Worm (Caenorhabditis elegans): ENCODE data around the gene sdz-20.

Gene sdz-20

DNA sequence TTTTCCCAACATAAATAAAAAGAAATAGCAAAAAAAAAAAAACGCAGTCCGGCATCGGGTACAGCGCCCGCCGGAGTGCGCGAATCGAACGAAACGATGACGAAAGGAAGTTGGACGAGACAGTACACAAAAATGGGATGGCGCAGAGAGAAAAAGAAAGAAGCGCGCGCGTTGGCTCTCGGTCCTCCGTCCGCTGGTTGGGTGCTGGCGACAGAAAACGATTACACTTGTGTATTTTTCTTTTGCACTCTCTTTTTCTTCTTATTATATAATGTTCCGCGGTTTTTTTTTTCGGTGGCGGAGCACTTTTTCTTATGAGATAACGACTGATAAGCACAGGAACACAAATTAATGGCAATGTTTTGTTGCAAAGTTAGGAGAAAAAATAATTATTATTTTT, 43.4 kb downstream of the sdz-20 start (continued):
- TF ChIP-seq egl-27 (tag; optimal IDR thresholded peaks at IDR 0.05) (no peak), nhr-77 (tag; optimal IDR thresholded peaks at IDR 0.05) (no peak), skn-1 (tag; optimal IDR thresholded peaks at IDR 0.05) (no peak), nhr-12 (tag; optimal IDR thresholded peaks at IDR 0.05) (no peak), R02D3.7 (tag; optimal IDR thresholded peaks at IDR 0.05) (no peak), zag-1 (tag; optimal IDR thresholded peaks at IDR 0.05) (peak; percentile 13), Y55F3AM.14 (GFP tag; optimal IDR thresholded peaks at IDR 0.05) (no peak), peb-1 (tag; optimal IDR thresholded peaks at IDR 0.05) (no peak), mdl-1 (tag; optimal IDR thresholded peaks at IDR 0.05) (peak in 1 of 2 experiments; percentile 19), lin-13 (GFP tag; optimal IDR thresholded peaks at IDR 0.05) (no peak), nhr-11 (tag; optimal IDR thresholded peaks at IDR 0.05) (no peak), ceh-16 (tag; optimal IDR thresholded peaks at IDR 0.05) (no peak), aly-2 (tag; optimal IDR thresholded peaks at IDR 0.05) (no peak)

DNA sequence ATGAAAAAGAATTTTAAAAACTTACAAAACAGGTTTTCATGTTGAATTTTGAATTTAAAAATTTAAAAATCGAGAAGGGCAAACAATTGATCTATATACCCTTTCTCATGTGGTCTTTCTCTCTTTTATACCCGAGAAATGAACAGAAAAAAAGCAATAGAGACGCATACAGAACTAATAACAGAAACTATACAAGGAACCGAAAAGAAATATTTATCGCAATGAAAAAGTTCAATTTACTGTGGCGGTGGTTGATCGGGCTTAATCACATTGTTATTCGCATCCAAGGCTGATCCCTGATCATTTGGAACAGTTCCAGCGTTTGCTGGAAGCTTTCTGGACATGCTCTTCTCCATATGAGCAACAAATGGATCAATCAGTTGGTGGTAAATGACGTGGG, 44.4 kb downstream of the sdz-20 start, which contains the start of gene T03F6.10:
TSS of gene T03F6.10 (minus strand) at position 101 of the 400 bp plus-strand sequence.
- TF ChIP-seq R02D3.7 (tag; optimal IDR thresholded peaks at IDR 0.05) (no peak), mdl-1 (tag; optimal IDR thresholded peaks at IDR 0.05) (no peak), egl-27 (tag; optimal IDR thresholded peaks at IDR 0.05) (no peak), mbf-1 (tag; optimal IDR thresholded peaks at IDR 0.05) (no peak), nhr-6 (tag; optimal IDR thresholded peaks at IDR 0.05) (no peak), peb-1 (tag; optimal IDR thresholded peaks at IDR 0.05) (no peak), skn-1 (tag; optimal IDR thresholded peaks at IDR 0.05) (no peak), elt-1 (tag; optimal IDR thresholded peaks at IDR 0.05) (no peak), ceh-16 (tag; optimal IDR thresholded peaks at IDR 0.05) (no peak), elt-3 (tag; optimal IDR thresholded peaks at IDR 0.05) (no peak), unc-55 (GFP tag; optimal IDR thresholded peaks at IDR 0.05) (no peak), ama-1 (optimal IDR thresholded peaks at IDR 0.05) (no peak), sma-3 (GFP tag; optimal IDR thresholded peaks at IDR 0.05) (no peak)

DNA sequence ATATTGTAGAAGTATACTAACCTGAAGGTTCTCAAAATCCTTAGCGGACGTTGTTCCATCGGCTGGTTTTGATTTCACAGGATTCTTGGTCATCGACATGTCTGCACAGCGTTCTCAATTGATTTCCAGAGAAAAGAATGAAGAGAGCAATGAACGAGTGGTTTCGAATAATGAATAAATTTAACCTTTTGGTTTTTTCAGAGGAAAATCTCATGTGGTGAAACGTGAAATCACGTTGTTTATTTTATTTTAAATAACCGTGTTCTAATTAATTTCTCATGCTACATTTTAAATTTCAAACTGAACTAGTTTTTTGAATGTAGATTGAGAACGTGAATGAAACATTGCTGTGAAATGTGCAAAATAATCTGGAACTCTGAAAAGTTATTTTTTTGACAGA, 46.3 kb downstream of the sdz-20 start, which contains the start of gene T03F6.6:
TSS of gene T03F6.6 (minus strand) at position 101 of the 400 bp plus-strand sequence.
- TF ChIP-seq mbf-1 (tag; optimal IDR thresholded peaks at IDR 0.05) (no peak), nhr-25 (tag; optimal IDR thresholded peaks at IDR 0.05) (no peak), lsy-2 (tag; optimal IDR thresholded peaks at IDR 0.05) (no peak), gmeb-1 (tag; optimal IDR thresholded peaks at IDR 0.05) (no peak), ceh-82 (tag; optimal IDR thresholded peaks at IDR 0.05) (no peak), R02D3.7 (tag; optimal IDR thresholded peaks at IDR 0.05) (no peak), aly-2 (tag; optimal IDR thresholded peaks at IDR 0.05) (no peak), zag-1 (tag; optimal IDR thresholded peaks at IDR 0.05) (no peak), unc-62 (GFP tag; optimal IDR thresholded peaks at IDR 0.05) (no peak)

DNA sequence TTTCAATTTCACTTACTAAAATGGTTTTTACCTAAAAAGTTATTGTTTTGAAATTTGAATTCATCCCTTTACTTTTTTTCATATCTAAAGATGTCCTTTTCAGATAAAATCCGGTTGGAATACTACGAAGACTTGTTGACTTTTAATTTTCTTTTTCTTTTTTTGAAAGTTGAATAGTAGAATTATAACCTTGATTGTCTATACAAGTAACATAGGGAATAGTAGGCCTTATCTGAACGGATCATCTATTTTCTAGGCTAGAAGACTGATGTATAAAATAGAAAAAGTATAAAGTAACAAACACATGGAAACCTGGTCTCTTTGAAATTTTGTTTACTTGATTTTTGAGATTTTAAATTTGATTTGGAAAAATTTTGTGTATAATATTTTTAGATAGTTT, 47.0 kb downstream of the sdz-20 start:
- TF ChIP-seq blmp-1 (tag; optimal IDR thresholded peaks at IDR 0.05; ENCODE audit: insufficient read depth) (peak; percentile 19), unc-62 (GFP tag; optimal IDR thresholded peaks at IDR 0.05) (no peak), sma-3 (GFP tag; optimal IDR thresholded peaks at IDR 0.05) (no peak), nhr-25 (tag; optimal IDR thresholded peaks at IDR 0.05) (peak; percentile 50), nhr-11 (tag; optimal IDR thresholded peaks at IDR 0.05) (no peak)

DNA sequence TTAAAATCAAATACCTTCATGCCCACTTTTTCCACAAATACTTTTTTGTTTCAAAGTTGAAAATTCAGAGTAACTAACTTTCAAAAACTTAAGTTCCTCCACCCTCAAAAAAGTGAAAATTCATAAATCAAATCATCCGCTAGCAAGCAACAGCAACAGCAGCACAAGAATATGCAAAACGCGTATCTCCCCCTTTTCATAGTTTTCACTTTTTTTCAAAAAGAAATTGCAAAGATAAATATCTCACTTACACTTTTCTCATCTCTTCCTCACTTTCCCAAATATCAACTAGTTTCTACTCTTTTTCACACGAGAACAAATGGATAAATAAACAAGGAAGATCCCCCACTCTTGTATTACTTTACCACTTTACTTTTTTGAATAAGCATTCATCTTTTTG, 47.8 kb downstream of the sdz-20 start:
- TF ChIP-seq unc-62 (GFP tag; optimal IDR thresholded peaks at IDR 0.05), result no peak
- TF ChIP-seq ceh-82 (tag; optimal IDR thresholded peaks at IDR 0.05), result no peak
- no peak for TF ChIP-seq nhr-129 (tag; optimal IDR thresholded peaks at IDR 0.05)
- no peak for TF ChIP-seq lin-11 (tag; optimal IDR thresholded peaks at IDR 0.05)
- TF ChIP-seq blmp-1 (tag; optimal IDR thresholded peaks at IDR 0.05; ENCODE audit: insufficient read depth), result peak; percentile 71
- TF ChIP-seq skn-1 (tag; optimal IDR thresholded peaks at IDR 0.05), result no peak
- no peak for TF ChIP-seq peb-1 (tag; optimal IDR thresholded peaks at IDR 0.05)
- TF ChIP-seq ceh-16 (tag; optimal IDR thresholded peaks at IDR 0.05), result no peak
- no peak for TF ChIP-seq Y55F3AM.14 (GFP tag; optimal IDR thresholded peaks at IDR 0.05)
- no peak for TF ChIP-seq mbf-1 (tag; optimal IDR thresholded peaks at IDR 0.05)
- TF ChIP-seq nhr-25 (tag; optimal IDR thresholded peaks at IDR 0.05), result no peak
- no peak for TF ChIP-seq ama-1 (optimal IDR thresholded peaks at IDR 0.05)
- no peak for TF ChIP-seq F13H6.1 (tag; optimal IDR thresholded peaks at IDR 0.05)
- no peak for TF ChIP-seq zag-1 (tag; optimal IDR thresholded peaks at IDR 0.05)
- TF ChIP-seq unc-55 (GFP tag; optimal IDR thresholded peaks at IDR 0.05), result peak; percentile 71

DNA sequence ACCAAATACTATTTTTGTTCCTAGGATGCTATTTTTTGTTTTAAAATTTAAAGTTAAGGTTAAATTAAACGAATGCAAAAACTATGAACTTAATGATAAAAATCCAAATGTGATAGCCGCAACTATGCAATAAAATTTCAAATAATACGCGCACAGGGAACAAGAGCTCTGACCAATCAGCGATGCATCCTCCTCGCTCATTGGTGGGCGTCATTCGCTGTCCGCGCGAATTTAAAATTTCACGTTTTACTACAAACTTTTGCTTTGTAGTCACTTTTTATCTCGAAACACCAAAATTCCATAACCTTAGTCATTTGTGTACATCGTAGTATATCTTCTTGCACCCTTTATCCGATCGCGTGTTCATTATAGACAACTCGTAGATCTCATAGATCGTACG, 49.3 kb downstream of the sdz-20 start:
- TF ChIP-seq mbf-1 (tag; optimal IDR thresholded peaks at IDR 0.05), result no peak

All from whole organism, L2 larva.